Fruit fly (Drosophila melanogaster): ENCODE measurements around the gene Aplip1.

The Aplip1 gene

DNA sequence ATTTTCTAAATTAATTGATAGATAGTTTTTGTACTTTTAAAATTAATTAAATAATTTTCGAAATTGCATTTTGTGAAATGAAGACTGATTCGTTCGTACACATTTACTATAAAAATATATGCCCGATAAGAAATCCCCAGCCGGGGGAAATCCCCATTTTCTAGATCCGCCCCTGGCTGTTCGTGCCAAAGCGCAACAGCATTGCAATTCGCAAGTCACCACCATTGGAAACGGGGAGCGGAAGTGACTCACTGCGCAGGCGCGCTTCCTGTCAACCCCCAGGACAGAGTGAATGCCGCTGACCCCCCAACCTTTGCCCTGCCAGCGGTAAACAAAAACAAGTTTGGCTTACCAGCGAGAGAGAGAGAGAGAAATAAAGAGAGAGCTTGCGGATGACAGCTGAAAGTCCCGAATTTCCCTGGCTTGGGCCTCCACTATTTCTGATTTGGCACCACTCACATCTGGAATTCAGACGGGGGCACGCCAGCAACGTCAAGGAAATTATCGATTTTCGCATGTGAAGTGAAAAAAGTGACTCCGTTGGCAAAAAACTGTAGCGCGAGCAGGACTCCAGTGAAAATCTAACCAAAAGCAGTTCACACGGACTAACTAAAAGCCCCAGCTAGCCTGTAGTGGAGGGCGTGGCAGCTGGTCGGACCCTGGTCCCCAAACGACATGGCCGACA is at the start of gene Aplip1:
Aplip1 (plus strand) TSS at position 450 of the 685 bp plus-strand sequence.
- TF ChIP-seq CG31365 (tag; optimal IDR thresholded peaks at IDR 0.05): no peak
- peak; percentile 47 to 55 for TF ChIP-seq Trl (optimal IDR thresholded peaks at IDR 0.05)
- no peak for TF ChIP-seq Trl (GFP tag; optimal IDR thresholded peaks at IDR 0.05)
- TF ChIP-seq CG12769 (tag; optimal IDR thresholded peaks at IDR 0.05): no peak
- TF ChIP-seq Nf-YB (GFP tag; optimal IDR thresholded peaks at IDR 0.05): no peak
- no peak for TF ChIP-seq tap (tag; optimal IDR thresholded peaks at IDR 0.05)
- TF ChIP-seq unpg (GFP tag; optimal IDR thresholded peaks at IDR 0.05): no peak
- peak; percentile 9 for TF ChIP-seq Fer1 (GFP tag; optimal IDR thresholded peaks at IDR 0.05)
- TF ChIP-seq scrt (GFP tag; optimal IDR thresholded peaks at IDR 0.05): peak; percentile 87
- TF ChIP-seq prd (optimal IDR thresholded peaks at IDR 0.05): no peak
- TF ChIP-seq prd (GFP tag; IDR thresholded peaks at IDR 0.05): 0 out of 3 replicates have a peak, but pooled peaks have one; percentile 32
- TF ChIP-seq CG13624 (GFP tag; optimal IDR thresholded peaks at IDR 0.05): peak; percentile 3
- no peak for TF ChIP-seq CG7745 (tag; optimal IDR thresholded peaks at IDR 0.05)
- TF ChIP-seq Dip2 (GFP tag; IDR thresholded peaks at IDR 0.05): no peak
- TF ChIP-seq Taf1 (GFP tag; IDR thresholded peaks at IDR 0.05): no peak
- TF ChIP-seq Dp (GFP tag; optimal IDR thresholded peaks at IDR 0.05): no peak
- TF ChIP-seq CG9932 (GFP tag; IDR thresholded peaks at IDR 0.05): peak; percentile 28; the same call in 1 of the 2 replicates
- TF ChIP-seq Med (GFP tag): peak; percentile 82
- no peak for TF ChIP-seq Lpt (GFP tag; optimal IDR thresholded peaks at IDR 0.05)
- no peak for TF ChIP-seq gce (GFP tag; IDR thresholded peaks at IDR 0.05)
- TF ChIP-seq vvl (GFP tag; IDR thresholded peaks at IDR 0.05): no peak; the same call in 1 of the 2 replicates
- peak; percentile 31 for TF ChIP-seq Meics (GFP tag; optimal IDR thresholded peaks at IDR 0.05)
- no peak for TF ChIP-seq CG6654 (GFP tag; optimal IDR thresholded peaks at IDR 0.05)
- TF ChIP-seq CG6175 (GFP tag; IDR thresholded peaks at IDR 0.05): no peak
- TF ChIP-seq shn (GFP tag; optimal IDR thresholded peaks at IDR 0.05): no peak
- TF ChIP-seq BEAF-32 (GFP tag; optimal IDR thresholded peaks at IDR 0.05): no peak
- 0 out of 3 replicates have a peak, but pooled peaks have one; percentile 15 for TF ChIP-seq CG11695 (GFP tag; IDR thresholded peaks at IDR 0.05)
- TF ChIP-seq sob (GFP tag; IDR thresholded peaks at IDR 0.05): peak; percentile 63
- TF ChIP-seq ind (GFP tag; optimal IDR thresholded peaks at IDR 0.05): no peak
- TF ChIP-seq her (GFP tag; optimal IDR thresholded peaks at IDR 0.05): no peak
- TF ChIP-seq CG2120 (GFP tag; optimal IDR thresholded peaks at IDR 0.05): peak; percentile 46
- TF ChIP-seq nerfin-2 (GFP tag; IDR thresholded peaks at IDR 0.05; ENCODE audit: partially characterized antibody): no peak
- peak in 1 of 2 experiments; percentile 22 for TF ChIP-seq Pdp1 (GFP tag; optimal IDR thresholded peaks at IDR 0.05)
- TF ChIP-seq Bgb (GFP tag; IDR thresholded peaks at IDR 0.05; ENCODE audit: partially characterized antibody): no peak
- TF ChIP-seq CG16779 (GFP tag; IDR thresholded peaks at IDR 0.05): 0 out of 2 replicates have a peak, but pooled peaks have one; percentile 21
- TF ChIP-seq tx (GFP tag; optimal IDR thresholded peaks at IDR 0.05): no peak
- TF ChIP-seq unc-4 (GFP tag; IDR thresholded peaks at IDR 0.05; ENCODE audit: partially characterized antibody): no peak
- 0 out of 2 replicates have a peak, but pooled peaks have one; percentile 33 for TF ChIP-seq NFAT (GFP tag; IDR thresholded peaks at IDR 0.05)
- TF ChIP-seq CG32532 (GFP tag; IDR thresholded peaks at IDR 0.05): peak; percentile 55
- TF ChIP-seq CG10147 (GFP tag; optimal IDR thresholded peaks at IDR 0.05): no peak
- no peak for TF ChIP-seq CG10979 (tag; optimal IDR thresholded peaks at IDR 0.05)
- TF ChIP-seq Elba2 (GFP tag; optimal IDR thresholded peaks at IDR 0.05): no peak
- TF ChIP-seq CG2712 (tag; optimal IDR thresholded peaks at IDR 0.05): no peak
- no peak for TF ChIP-seq jigr1 (GFP tag; IDR thresholded peaks at IDR 0.05)
- no peak for TF ChIP-seq Atf6 (GFP tag; IDR thresholded peaks at IDR 0.05)
- peak; percentile 8; the same call in 1 of the 2 replicates for TF ChIP-seq slbo (GFP tag; IDR thresholded peaks at IDR 0.05)
- TF ChIP-seq psq (GFP tag; optimal IDR thresholded peaks at IDR 0.05): no peak
- peak in 1 of 2 experiments; percentile 31 for TF ChIP-seq Hr78 (GFP tag; optimal IDR thresholded peaks at IDR 0.05)
- TF ChIP-seq Hmr (GFP tag; optimal IDR thresholded peaks at IDR 0.05): peak; percentile 3
- no peak for TF ChIP-seq p53 (GFP tag; optimal IDR thresholded peaks at IDR 0.05)

All from whole organism, embryonic.